Worm (Caenorhabditis elegans) whole organism, mixed stage, embryonic: ENCODE measurements around the gene F38A5.2.

Experiments
- blmp-1 ChIP-seq: fragments of 150-350 bp; optimal IDR thresholded peaks from 2 replicates; lab custom pipeline; 2014; ENCODE audit warnings: missing biosample characterization, missing genetic modification characterization
- ceh-83 ChIP-seq: fragments of 200-800 bp; sonication (Bioruptor generic); optimal IDR thresholded peaks from 2 replicates; lab custom pipeline; 2018; ENCODE audit warnings: mild to moderate bottlenecking, missing genetic modification characterization, missing compliant biosample characterization
- ces-1 ChIP-seq: fragments of 150-350 bp; optimal IDR thresholded peaks from 2 replicates; lab custom pipeline; 2014; ENCODE audit warnings: missing biosample characterization, missing genetic modification reagents, missing genetic modification characterization
- elt-1 ChIP-seq: sonication (generic microtip); optimal IDR thresholded peaks from 2 replicates; lab custom pipeline; 2017; ENCODE audit warnings: missing genetic modification characterization, mild to moderate bottlenecking, missing compliant biosample characterization, antibody characterized with exemption, moderate library complexity, borderline replicate concordance; ENCODE audit not compliant: insufficient read depth
- elt-3 ChIP-seq: fragments of 150-350 bp; optimal IDR thresholded peaks from 2 replicates; lab custom pipeline; 2014; ENCODE audit warnings: missing biosample characterization, missing genetic modification characterization
- flh-1 ChIP-seq: fragments of 200-800 bp; sonication (Bioruptor generic); optimal IDR thresholded peaks from 2 replicates; lab custom pipeline; 2018; ENCODE audit warnings: mild to moderate bottlenecking, missing genetic modification characterization, moderate library complexity, missing compliant biosample characterization
- nhr-12 ChIP-seq: fragments of 150-350 bp; optimal IDR thresholded peaks from 2 replicates; lab custom pipeline; 2014; ENCODE audit warnings: missing biosample characterization, missing genetic modification characterization
- nhr-237 ChIP-seq: fragments of 150-350 bp; optimal IDR thresholded peaks from 2 replicates; lab custom pipeline; 2014; ENCODE audit warnings: missing biosample characterization, missing genetic modification characterization
- snpc-4 ChIP-seq: fragments of 150-350 bp; optimal IDR thresholded peaks from 2 replicates; lab custom pipeline; 2014; ENCODE audit warnings: missing biosample characterization, missing genetic modification characterization
- unc-120 ChIP-seq: sonication (generic microtip); optimal IDR thresholded peaks from 2 replicates; lab custom pipeline; 2017; ENCODE audit warnings: missing genetic modification characterization, missing compliant biosample characterization; ENCODE audit not compliant: poor library complexity, severe bottlenecking
- unc-62 ChIP-seq: fragments of 150-350 bp; optimal IDR thresholded peaks from 2 replicates; lab custom pipeline; 2014; ENCODE audit warnings: missing biosample characterization, missing genetic modification reagents, missing genetic modification characterization
- zip-8 ChIP-seq: fragments of 150-350 bp; optimal IDR thresholded peaks from 2 replicates; lab custom pipeline; 2014; ENCODE audit warnings: missing biosample characterization, missing genetic modification characterization
- ztf-11 ChIP-seq: fragments of 150-350 bp; optimal IDR thresholded peaks from 2 replicates; lab custom pipeline; 2014; ENCODE audit warnings: missing biosample characterization, missing genetic modification characterization

ce11 chrIV:6597298-6597697, 12.1 kb upstream of the F38A5.2 start, which contains the start of gene F38A5.6:
- no peak for TF ChIP-seq zip-8 (tag; lab: Kevin White, UChicago)
- no peak for TF ChIP-seq unc-120 (tag; lab: Kevin White, UChicago)
- no peak for TF ChIP-seq elt-1
- no peak for TF ChIP-seq flh-1 (GFP tag; lab: Kevin White, UChicago)
- TF ChIP-seq elt-3, result no peak
- TF ChIP-seq blmp-1 (tag; lab: Kevin White, UChicago), result no peak
- no peak for TF ChIP-seq unc-62 (GFP tag; lab: Kevin White, UChicago)
- TF ChIP-seq nhr-12 (tag; lab: Kevin White, UChicago), result no peak
- no peak for TF ChIP-seq nhr-237 (tag; lab: Kevin White, UChicago)
- TF ChIP-seq ztf-11 (tag; lab: Kevin White, UChicago), result no peak
- no peak for TF ChIP-seq snpc-4
- TF ChIP-seq ces-1 (GFP tag; lab: Kevin White, UChicago), result no peak
- TF ChIP-seq ceh-83 (GFP tag; lab: Kevin White, UChicago), result no peak
